Fruit fly (Drosophila melanogaster): ENCODE data around the gene Flad1.

- TF ChIP-seq fkh (GFP tag; optimal IDR thresholded peaks at IDR 0.05) (no peak), CG8319 (GFP tag; optimal IDR thresholded peaks at IDR 0.05) (no peak)
Measured at dm6 chrX:12925426-12926256, 22.3 kb upstream of the Flad1 start.
